Worm (Caenorhabditis elegans): ENCODE data around the gene svh-5.

svh-5 gene

DNA sequence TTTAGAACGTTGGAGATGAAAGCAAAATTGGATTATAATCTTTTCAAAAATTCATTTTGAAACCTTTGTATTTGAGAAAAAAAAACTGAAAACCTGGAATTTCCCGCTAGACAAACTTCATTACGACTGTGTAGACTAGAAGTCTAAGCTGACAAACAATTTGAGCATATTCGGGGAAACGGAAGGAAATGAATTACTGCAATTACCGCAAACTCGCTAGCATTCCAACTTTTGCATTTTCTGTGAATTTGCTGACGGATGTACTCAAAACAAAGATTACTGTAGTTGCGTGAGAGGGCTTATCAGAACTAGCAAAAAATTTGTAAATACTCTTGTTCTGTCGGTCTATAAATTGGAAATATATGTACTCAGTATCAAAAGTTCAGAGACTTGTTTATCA lies 12.2 kb upstream of the svh-5 start:
- TF ChIP-seq B0310.2 (tag; optimal IDR thresholded peaks at IDR 0.05) (no peak), tra-4 (tag; optimal IDR thresholded peaks at IDR 0.05) (no peak), sea-1 (GFP tag; conservative IDR thresholded peaks at IDR 0.05) (no peak), tbx-11 (GFP tag; IDR thresholded peaks at IDR 0.05) (no peak), ceh-36 (tag; optimal IDR thresholded peaks at IDR 0.05) (no peak), F13C5.2 (tag; optimal IDR thresholded peaks at IDR 0.05) (no peak), tbx-37 (GFP tag; conservative IDR thresholded peaks at IDR 0.05) (no peak), ceh-13 (GFP tag; optimal IDR thresholded peaks at IDR 0.05) (no peak), hmbx-1 (tag; optimal IDR thresholded peaks at IDR 0.05) (no peak), ets-7 (tag; optimal IDR thresholded peaks at IDR 0.05) (no peak), ama-1 (optimal IDR thresholded peaks at IDR 0.05) (no peak), aly-1 (tag; optimal IDR thresholded peaks at IDR 0.05) (no peak)

DNA sequence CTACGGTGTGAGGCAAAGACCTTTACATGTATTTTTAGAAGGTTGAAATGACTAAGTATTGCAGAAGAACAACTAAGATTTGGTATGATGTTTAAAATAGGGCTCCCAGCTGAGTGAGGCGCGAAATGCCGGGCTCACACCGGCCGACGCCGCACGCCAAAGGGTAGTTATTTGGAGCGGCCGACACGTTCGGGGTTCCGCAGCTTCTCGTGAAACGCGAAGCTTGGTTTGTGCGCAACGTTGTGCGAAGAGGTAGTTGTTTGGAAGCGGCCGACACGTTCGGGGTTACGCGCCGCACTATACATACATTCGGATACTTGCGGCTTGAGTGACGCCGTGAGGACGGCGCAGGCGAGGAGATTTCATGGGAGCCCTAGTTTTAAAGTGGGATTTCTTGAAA lies 10.6 kb upstream of the svh-5 start:
- TF ChIP-seq tbx-37 (GFP tag; conservative IDR thresholded peaks at IDR 0.05) = no peak
- TF ChIP-seq B0310.2 (tag; optimal IDR thresholded peaks at IDR 0.05) = no peak
- TF ChIP-seq sea-1 (GFP tag; conservative IDR thresholded peaks at IDR 0.05) = no peak
- TF ChIP-seq flt-1 (GFP tag; IDR thresholded peaks at IDR 0.05) = no peak
- TF ChIP-seq F13C5.2 (tag; optimal IDR thresholded peaks at IDR 0.05) = no peak
- TF ChIP-seq ceh-13 (GFP tag; optimal IDR thresholded peaks at IDR 0.05) = no peak
- no peak for TF ChIP-seq pes-1 (GFP tag; IDR thresholded peaks at IDR 0.05)
- TF ChIP-seq tra-4 (tag; optimal IDR thresholded peaks at IDR 0.05) = no peak
- no peak for TF ChIP-seq ama-1 (optimal IDR thresholded peaks at IDR 0.05)
- no peak for TF ChIP-seq ets-7 (tag; optimal IDR thresholded peaks at IDR 0.05)
- TF ChIP-seq ceh-36 (tag; optimal IDR thresholded peaks at IDR 0.05) = no peak

DNA sequence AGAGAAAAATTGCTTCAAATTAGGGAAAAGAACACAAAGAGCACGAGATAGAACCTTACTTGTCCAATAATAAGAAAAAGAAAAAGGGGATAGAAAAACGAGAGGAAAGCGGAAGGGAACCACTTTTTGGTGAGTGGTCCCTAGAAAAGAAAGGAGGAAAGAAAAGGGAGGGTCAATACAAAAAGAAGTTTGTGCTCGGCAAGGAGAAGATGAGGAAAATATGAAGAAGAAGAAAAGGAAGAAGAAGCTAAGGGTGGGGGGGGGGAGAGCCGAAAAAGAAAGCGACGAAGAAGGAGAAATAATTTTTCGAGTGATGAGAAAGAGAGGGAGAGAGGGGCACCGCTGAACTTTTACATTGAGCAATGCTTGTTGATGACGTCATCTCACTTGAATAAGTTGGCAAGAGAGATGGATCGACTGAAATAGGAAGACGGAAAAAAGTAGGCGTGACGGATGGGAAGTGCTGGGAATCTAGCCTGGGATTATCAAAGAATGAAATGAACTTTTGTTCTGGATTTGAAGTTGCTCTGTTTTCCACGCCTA lies 8.3 kb upstream of the svh-5 start:
- TF ChIP-seq scrt-1 (GFP tag; IDR thresholded peaks at IDR 0.05) (no peak), B0310.2 (tag; optimal IDR thresholded peaks at IDR 0.05) (no peak), aly-1 (tag; optimal IDR thresholded peaks at IDR 0.05) (no peak), pes-1 (GFP tag; IDR thresholded peaks at IDR 0.05) (no peak)

DNA sequence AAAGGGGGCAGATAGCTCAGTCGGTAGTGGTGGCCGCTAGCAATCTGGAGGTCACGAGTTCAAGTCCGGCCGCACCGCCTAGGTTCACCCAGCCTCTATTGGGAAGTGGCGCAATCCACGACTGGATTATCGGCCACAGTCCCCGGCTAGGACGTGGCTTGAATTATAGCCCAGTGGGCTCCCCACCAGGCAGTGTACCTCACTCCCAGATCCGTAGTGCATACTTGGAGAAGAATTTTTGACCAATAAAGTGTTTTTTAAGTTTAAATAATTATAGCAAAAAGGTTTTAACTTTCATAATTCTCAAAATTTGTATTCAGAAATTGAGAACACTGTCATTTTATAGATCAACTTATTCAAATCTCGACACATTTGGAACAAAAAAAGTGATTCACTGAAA lies 7.8 kb upstream of the svh-5 start:
- TF ChIP-seq pes-1 (GFP tag; IDR thresholded peaks at IDR 0.05) = no peak
- TF ChIP-seq tra-4 (tag; optimal IDR thresholded peaks at IDR 0.05) = no peak
- TF ChIP-seq hmg-4 (GFP tag; optimal IDR thresholded peaks at IDR 0.05) = no peak
- TF ChIP-seq tbx-11 (GFP tag; IDR thresholded peaks at IDR 0.05) = no peak
- TF ChIP-seq ama-1 (optimal IDR thresholded peaks at IDR 0.05) = no peak
- TF ChIP-seq ceh-36 (tag; optimal IDR thresholded peaks at IDR 0.05) = no peak
- no peak for TF ChIP-seq ceh-13 (GFP tag; optimal IDR thresholded peaks at IDR 0.05)
- no peak for TF ChIP-seq hnd-1 (tag; optimal IDR thresholded peaks at IDR 0.05)
- TF ChIP-seq B0310.2 (tag; optimal IDR thresholded peaks at IDR 0.05) = no peak
- no peak for TF ChIP-seq flt-1 (GFP tag; IDR thresholded peaks at IDR 0.05)
- no peak for TF ChIP-seq hmbx-1 (tag; optimal IDR thresholded peaks at IDR 0.05)
- no peak for TF ChIP-seq scrt-1 (GFP tag; IDR thresholded peaks at IDR 0.05)
- TF ChIP-seq F13C5.2 (tag; optimal IDR thresholded peaks at IDR 0.05) = no peak
- TF ChIP-seq tbx-37 (GFP tag; conservative IDR thresholded peaks at IDR 0.05) = no peak
- TF ChIP-seq aly-1 (tag; optimal IDR thresholded peaks at IDR 0.05) = no peak
- no peak for TF ChIP-seq ets-7 (tag; optimal IDR thresholded peaks at IDR 0.05)
- no peak for TF ChIP-seq sea-1 (GFP tag; conservative IDR thresholded peaks at IDR 0.05)

DNA sequence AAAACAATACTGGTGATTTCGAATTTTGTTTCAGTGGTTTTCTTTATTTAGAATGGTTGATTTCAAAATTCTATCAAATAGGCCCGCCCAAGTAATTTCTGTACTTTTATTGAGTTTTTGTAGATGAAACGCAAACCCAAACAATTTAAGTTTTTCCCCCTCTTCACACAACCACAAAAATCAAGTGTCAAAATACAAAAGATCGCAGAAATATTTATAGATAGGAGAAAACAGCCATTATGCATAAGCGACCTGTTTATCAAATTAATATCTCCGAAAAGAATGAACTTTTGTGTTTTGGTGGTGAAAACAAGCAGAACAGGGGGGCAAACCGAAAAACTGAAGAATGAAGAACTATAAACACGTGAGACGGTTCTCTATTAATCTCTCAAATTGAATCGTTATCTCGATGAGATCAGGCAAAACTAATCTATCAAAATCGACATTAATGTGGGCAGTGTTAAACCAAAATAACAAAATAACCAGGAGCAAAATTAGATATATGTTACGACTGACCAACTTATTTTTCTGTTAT lies 6.5 kb upstream of the svh-5 start:
- TF ChIP-seq hmbx-1 (tag; optimal IDR thresholded peaks at IDR 0.05) = no peak
- TF ChIP-seq ceh-13 (GFP tag; optimal IDR thresholded peaks at IDR 0.05) = no peak
- no peak for TF ChIP-seq B0310.2 (tag; optimal IDR thresholded peaks at IDR 0.05)
- TF ChIP-seq tbx-37 (GFP tag; conservative IDR thresholded peaks at IDR 0.05) = no peak
- TF ChIP-seq flt-1 (GFP tag; IDR thresholded peaks at IDR 0.05) = no peak
- TF ChIP-seq scrt-1 (GFP tag; IDR thresholded peaks at IDR 0.05) = no peak
- no peak for TF ChIP-seq ceh-36 (tag; optimal IDR thresholded peaks at IDR 0.05)
- no peak for TF ChIP-seq hmg-4 (GFP tag; optimal IDR thresholded peaks at IDR 0.05)
- no peak for TF ChIP-seq sea-1 (GFP tag; conservative IDR thresholded peaks at IDR 0.05)
- no peak for TF ChIP-seq tra-4 (tag; optimal IDR thresholded peaks at IDR 0.05)
- no peak for TF ChIP-seq ama-1 (optimal IDR thresholded peaks at IDR 0.05)
- TF ChIP-seq ets-7 (tag; optimal IDR thresholded peaks at IDR 0.05) = no peak
- TF ChIP-seq pes-1 (GFP tag; IDR thresholded peaks at IDR 0.05) = no peak
- TF ChIP-seq hnd-1 (tag; optimal IDR thresholded peaks at IDR 0.05) = no peak
- no peak for TF ChIP-seq F13C5.2 (tag; optimal IDR thresholded peaks at IDR 0.05)

DNA sequence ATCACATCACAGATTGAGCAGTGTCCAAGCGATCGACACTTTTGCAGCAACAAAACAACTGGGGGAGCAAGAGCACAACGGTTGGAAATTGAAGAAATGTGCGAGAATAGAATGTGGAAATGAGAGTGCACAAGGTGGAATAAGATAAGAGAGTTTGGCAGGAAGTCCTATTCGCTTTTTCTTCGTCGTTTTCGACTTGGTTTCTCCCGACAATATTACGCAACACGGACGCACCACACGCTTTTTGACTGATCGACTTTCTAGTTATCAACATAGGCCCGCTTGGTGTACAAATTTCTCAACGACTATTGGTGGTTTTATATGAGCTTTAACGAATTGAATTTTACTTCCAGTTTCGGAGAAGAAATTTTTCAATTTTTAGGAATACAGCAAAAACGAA lies 5.3 kb upstream of the svh-5 start:
- TF ChIP-seq ama-1 (optimal IDR thresholded peaks at IDR 0.05) (no peak), tra-4 (tag; optimal IDR thresholded peaks at IDR 0.05) (no peak), sea-1 (GFP tag; conservative IDR thresholded peaks at IDR 0.05) (no peak), F13C5.2 (tag; optimal IDR thresholded peaks at IDR 0.05) (no peak), tbx-11 (GFP tag; IDR thresholded peaks at IDR 0.05) (no peak), tbx-37 (GFP tag; conservative IDR thresholded peaks at IDR 0.05) (no peak), B0310.2 (tag; optimal IDR thresholded peaks at IDR 0.05) (no peak), scrt-1 (GFP tag; IDR thresholded peaks at IDR 0.05) (no peak), ceh-13 (GFP tag; optimal IDR thresholded peaks at IDR 0.05) (no peak), pes-1 (GFP tag; IDR thresholded peaks at IDR 0.05) (no peak), flt-1 (GFP tag; IDR thresholded peaks at IDR 0.05) (no peak), hnd-1 (tag; optimal IDR thresholded peaks at IDR 0.05) (no peak), hmbx-1 (tag; optimal IDR thresholded peaks at IDR 0.05) (no peak), ceh-36 (tag; optimal IDR thresholded peaks at IDR 0.05) (no peak), ets-7 (tag; optimal IDR thresholded peaks at IDR 0.05) (no peak), aly-1 (tag; optimal IDR thresholded peaks at IDR 0.05) (no peak), hmg-4 (GFP tag; optimal IDR thresholded peaks at IDR 0.05) (no peak)

DNA sequence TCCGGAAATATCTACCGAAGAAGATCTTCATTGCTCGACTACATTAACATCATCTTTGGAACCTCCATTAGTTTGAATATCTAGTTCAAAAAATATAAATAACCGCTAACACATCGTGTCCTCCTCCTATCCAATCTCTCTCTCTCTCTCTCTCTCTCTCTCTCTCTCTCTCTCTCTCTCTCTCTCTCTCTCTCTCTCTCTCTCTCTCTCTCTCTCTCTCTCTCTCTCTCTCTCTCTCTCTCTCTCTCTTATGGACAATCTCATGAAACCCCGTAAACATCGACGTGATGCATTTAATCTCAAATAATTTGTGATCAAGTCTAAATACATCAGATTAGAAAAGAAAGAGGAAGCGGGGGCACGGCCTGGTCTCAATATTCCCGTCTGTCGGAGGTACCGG lies 4.6 kb upstream of the svh-5 start:
- no peak for TF ChIP-seq ceh-13 (GFP tag; optimal IDR thresholded peaks at IDR 0.05)
- no peak for TF ChIP-seq aly-1 (tag; optimal IDR thresholded peaks at IDR 0.05)
- TF ChIP-seq F13C5.2 (tag; optimal IDR thresholded peaks at IDR 0.05) = no peak
- no peak for TF ChIP-seq flt-1 (GFP tag; IDR thresholded peaks at IDR 0.05)
- no peak for TF ChIP-seq hmg-4 (GFP tag; optimal IDR thresholded peaks at IDR 0.05)
- no peak for TF ChIP-seq scrt-1 (GFP tag; IDR thresholded peaks at IDR 0.05)
- no peak for TF ChIP-seq sea-1 (GFP tag; conservative IDR thresholded peaks at IDR 0.05)
- TF ChIP-seq hnd-1 (tag; optimal IDR thresholded peaks at IDR 0.05) = no peak

Data from whole organism, early embryonic.